ENCODE assay signal across 1 fruit fly cellular context in genomic region chrX:7734131-7734930, dm6.
A peak's percentile ranks its signal among the peaks of the same experiment; 100 is the strongest.
TF ChIP-seq lines count a peak whose summit lies in the region.

Gene Pdp (minus strand): TSS chrX:7734651.
Gene Rab39 (plus strand): TSS chrX:7734923.

TF ChIP-seq in whole organism, embryonic, 481 proteins besides CTCF, POLR2A, EP300 and RAD21 (continued from another document and continues in another):
- peak; percentile 52 for TF ChIP-seq cg (GFP tag; optimal IDR thresholded peaks at IDR 0.05; lab: Kevin White, UChicago)
- peak; percentile 54 for TF ChIP-seq CG5245 (GFP tag; optimal IDR thresholded peaks at IDR 0.05; lab: Kevin White, UChicago)
- TF ChIP-seq Fer3 (tag; optimal IDR thresholded peaks at IDR 0.05; lab: Kevin White, UChicago): peak; percentile 81
- TF ChIP-seq CG10366 (GFP tag; IDR thresholded peaks at IDR 0.05; lab: Robert Waterston, UW): peak; percentile 74
- 0 out of 2 replicates have a peak, but pooled peaks have one; percentile 37 for TF ChIP-seq ro (GFP tag; IDR thresholded peaks at IDR 0.05; lab: Robert Waterston, UW)
- peak; percentile 83 for TF ChIP-seq Gug (GFP tag; IDR thresholded peaks at IDR 0.05; lab: Robert Waterston, UW)
- TF ChIP-seq org-1 (GFP tag; optimal IDR thresholded peaks at IDR 0.05; lab: Kevin White, UChicago): peak; percentile 31
- TF ChIP-seq so (GFP tag; IDR thresholded peaks at IDR 0.05; lab: Robert Waterston, UW): peak; percentile 36; the same call in 1 of the 3 replicates
- no peak for TF ChIP-seq sr (GFP tag; IDR thresholded peaks at IDR 0.05; lab: Robert Waterston, UW)
- no peak for TF ChIP-seq hth (optimal IDR thresholded peaks at IDR 0.05; lab: Kevin White, UChicago)
- peak; percentile 83 for TF ChIP-seq CG2129 (GFP tag; IDR thresholded peaks at IDR 0.05; lab: Robert Waterston, UW; ENCODE audit: partially characterized antibody)
- peak; percentile 30 to 79 for TF ChIP-seq dpn (GFP tag; optimal IDR thresholded peaks at IDR 0.05; lab: Kevin White, UChicago)
- peak; percentile 49 for TF ChIP-seq pnt (GFP tag; optimal IDR thresholded peaks at IDR 0.05; lab: Kevin White, UChicago)
- TF ChIP-seq tll (GFP tag; optimal IDR thresholded peaks at IDR 0.05; lab: Kevin White, UChicago): no peak
- no peak for TF ChIP-seq ATbp (GFP tag; optimal IDR thresholded peaks at IDR 0.05; lab: Kevin White, UChicago)
- TF ChIP-seq jumu (GFP tag; optimal IDR thresholded peaks at IDR 0.05; lab: Kevin White, UChicago): peak; percentile 55
- TF ChIP-seq fru (optimal IDR thresholded peaks at IDR 0.05; lab: Kevin White, UChicago): no peak
- TF ChIP-seq CG14050 (GFP tag; IDR thresholded peaks at IDR 0.05; lab: Robert Waterston, UW): peak; percentile 63; the same call in 2 of the 3 replicates
- no peak for TF ChIP-seq CG43689 (GFP tag; IDR thresholded peaks at IDR 0.05; lab: Robert Waterston, UW)
- peak; percentile 81 for TF ChIP-seq Dek (tag; optimal IDR thresholded peaks at IDR 0.05; lab: Kevin White, UChicago)
- no peak for TF ChIP-seq exex (tag; optimal IDR thresholded peaks at IDR 0.05; lab: Kevin White, UChicago)
- TF ChIP-seq Asciz (GFP tag; optimal IDR thresholded peaks at IDR 0.05; lab: Kevin White, UChicago): no peak
- TF ChIP-seq eve (GFP tag; optimal IDR thresholded peaks at IDR 0.05; lab: Kevin White, UChicago): no peak
- peak; percentile 8 for TF ChIP-seq da (GFP tag; optimal IDR thresholded peaks at IDR 0.05; lab: Kevin White, UChicago)
- TF ChIP-seq CG11723 (GFP tag; optimal IDR thresholded peaks at IDR 0.05; lab: Kevin White, UChicago): peak; percentile 62
- 0 out of 2 replicates have a peak, but pooled peaks have one; percentile 41 for TF ChIP-seq CG17612 (GFP tag; IDR thresholded peaks at IDR 0.05; lab: Robert Waterston, UW)
- no peak for TF ChIP-seq Lpt (GFP tag; optimal IDR thresholded peaks at IDR 0.05; lab: Kevin White, UChicago)
- peak; percentile 86 for TF ChIP-seq CG13424 (tag; optimal IDR thresholded peaks at IDR 0.05; lab: Kevin White, UChicago)
- peak; percentile 70 for TF ChIP-seq sqz (GFP tag; optimal IDR thresholded peaks at IDR 0.05; lab: Kevin White, UChicago)
- TF ChIP-seq CG18262 (tag; optimal IDR thresholded peaks at IDR 0.05; lab: Kevin White, UChicago): peak; percentile 70
- TF ChIP-seq vvl (GFP tag; IDR thresholded peaks at IDR 0.05; lab: Robert Waterston, UW): peak; percentile 86
- TF ChIP-seq Aef1 (GFP tag; IDR thresholded peaks at IDR 0.05; lab: Robert Waterston, UW): peak; percentile 81
- peak; percentile 73 for TF ChIP-seq tna (GFP tag; IDR thresholded peaks at IDR 0.05; lab: Robert Waterston, UW; ENCODE audit: partially characterized antibody)
- TF ChIP-seq Hmr (GFP tag; optimal IDR thresholded peaks at IDR 0.05; lab: Kevin White, UChicago): peak; percentile 78
- TF ChIP-seq CG10462 (GFP tag; optimal IDR thresholded peaks at IDR 0.05; lab: Kevin White, UChicago): peak; percentile 71
- peak; percentile 86 for TF ChIP-seq Sry-δ (GFP tag; optimal IDR thresholded peaks at IDR 0.05; lab: Kevin White, UChicago)
- TF ChIP-seq CG2202 (tag; optimal IDR thresholded peaks at IDR 0.05; lab: Kevin White, UChicago): peak; percentile 15
- peak; percentile 17 for TF ChIP-seq CG3838 (GFP tag; optimal IDR thresholded peaks at IDR 0.05; lab: Kevin White, UChicago)
- no peak for TF ChIP-seq pan (optimal IDR thresholded peaks at IDR 0.05; lab: Kevin White, UChicago)
- peak in 1 of 2 experiments; percentile 76 for TF ChIP-seq pan (GFP tag; optimal IDR thresholded peaks at IDR 0.05 in 1 of 2, IDR thresholded peaks at IDR 0.05 in 1 of 2)
- TF ChIP-seq dmrt99B (tag; optimal IDR thresholded peaks at IDR 0.05; lab: Kevin White, UChicago): no peak
- TF ChIP-seq ranshi (GFP tag; IDR thresholded peaks at IDR 0.05; lab: Robert Waterston, UW): peak; percentile 72; the same call in 1 of the 2 replicates
- peak in 1 of 2 experiments; percentile 50 for TF ChIP-seq insv (GFP tag; optimal IDR thresholded peaks at IDR 0.05; lab: Kevin White, UChicago)
- TF ChIP-seq Chrac-16 (GFP tag; optimal IDR thresholded peaks at IDR 0.05; lab: Kevin White, UChicago): peak; percentile 79
- TF ChIP-seq lov (optimal IDR thresholded peaks at IDR 0.05; lab: Kevin White, UChicago): no peak
- 0 out of 3 replicates have a peak, but pooled peaks have one; percentile 48 for TF ChIP-seq lov (GFP tag; IDR thresholded peaks at IDR 0.05; lab: Robert Waterston, UW)
- TF ChIP-seq Gsc (GFP tag; IDR thresholded peaks at IDR 0.05; lab: Robert Waterston, UW): no peak
- peak in 1 of 2 experiments; percentile 65 for TF ChIP-seq bsh (GFP tag; optimal IDR thresholded peaks at IDR 0.05; lab: Kevin White, UChicago)
- peak; percentile 74 for TF ChIP-seq E2f1 (GFP tag; IDR thresholded peaks at IDR 0.05; lab: Robert Waterston, UW)
- TF ChIP-seq CG11696 (GFP tag; IDR thresholded peaks at IDR 0.05; lab: Robert Waterston, UW): peak; percentile 32; the same call in 1 of the 2 replicates
- peak; percentile 58 for TF ChIP-seq H2.0 (GFP tag; IDR thresholded peaks at IDR 0.05; lab: Robert Waterston, UW)
- peak; percentile 17 for TF ChIP-seq Atf-2 (GFP tag; optimal IDR thresholded peaks at IDR 0.05; lab: Kevin White, UChicago)
- TF ChIP-seq esg (GFP tag; conservative IDR thresholded peaks at IDR 0.05; lab: Robert Waterston, UW): peak; percentile 76
- TF ChIP-seq CG10979 (tag; optimal IDR thresholded peaks at IDR 0.05; lab: Kevin White, UChicago): peak; percentile 67
- no peak; the same call in 1 of the 2 replicates for TF ChIP-seq Lim3 (GFP tag; IDR thresholded peaks at IDR 0.05; lab: Robert Waterston, UW)
- TF ChIP-seq CG3995 (GFP tag; optimal IDR thresholded peaks at IDR 0.05; lab: Kevin White, UChicago): peak; percentile 55
- TF ChIP-seq Neu2 (GFP tag; optimal IDR thresholded peaks at IDR 0.05; lab: Kevin White, UChicago; ENCODE audit: borderline replicate concordance): no peak
- TF ChIP-seq CG13296 (GFP tag; optimal IDR thresholded peaks at IDR 0.05; lab: Kevin White, UChicago): peak; percentile 53
- TF ChIP-seq sc (optimal IDR thresholded peaks at IDR 0.05; lab: Kevin White, UChicago): no peak
- TF ChIP-seq sc (GFP tag; optimal IDR thresholded peaks at IDR 0.05; lab: Kevin White, UChicago): peak; percentile 23
- TF ChIP-seq fd102C (GFP tag; optimal IDR thresholded peaks at IDR 0.05; lab: Kevin White, UChicago): no peak
- peak; percentile 70 for TF ChIP-seq CG4328 (GFP tag; optimal IDR thresholded peaks at IDR 0.05; lab: Kevin White, UChicago)
- TF ChIP-seq Mrtf (GFP tag; IDR thresholded peaks at IDR 0.05; lab: Robert Waterston, UW): 0 out of 3 replicates have a peak, but pooled peaks have one; percentile 60
- TF ChIP-seq CG17568 (GFP tag; optimal IDR thresholded peaks at IDR 0.05; lab: Kevin White, UChicago): no peak
- peak; percentile 68 for TF ChIP-seq caup (GFP tag; optimal IDR thresholded peaks at IDR 0.05; lab: Kevin White, UChicago; ENCODE audit: severe bottlenecking)
- TF ChIP-seq CG1233 (GFP tag; optimal IDR thresholded peaks at IDR 0.05; lab: Kevin White, UChicago): peak; percentile 74
- peak; percentile 74 for TF ChIP-seq CG1602 (GFP tag; optimal IDR thresholded peaks at IDR 0.05; lab: Kevin White, UChicago)
- peak; percentile 51 for TF ChIP-seq YL-1 (GFP tag; optimal IDR thresholded peaks at IDR 0.05; lab: Kevin White, UChicago)
- peak; percentile 51 for TF ChIP-seq Lhr (GFP tag; optimal IDR thresholded peaks at IDR 0.05; lab: Kevin White, UChicago)
- peak; percentile 79; the same call in 2 of the 3 replicates for TF ChIP-seq zen2 (GFP tag; IDR thresholded peaks at IDR 0.05; lab: Robert Waterston, UW; ENCODE audit: partially characterized antibody)
- TF ChIP-seq emc (GFP tag; optimal IDR thresholded peaks at IDR 0.05; lab: Kevin White, UChicago): peak; percentile 12
- TF ChIP-seq CG42726 (GFP tag; IDR thresholded peaks at IDR 0.05; lab: Robert Waterston, UW; ENCODE audit: partially characterized antibody): peak; percentile 89
- TF ChIP-seq Vsx1 (GFP tag; optimal IDR thresholded peaks at IDR 0.05; lab: Kevin White, UChicago): no peak
- peak; percentile 68; the same call in 1 of the 3 replicates for TF ChIP-seq CG3726 (GFP tag; IDR thresholded peaks at IDR 0.05; lab: Robert Waterston, UW)
- peak; percentile 78 for TF ChIP-seq pho (GFP tag; optimal IDR thresholded peaks at IDR 0.05; lab: Kevin White, UChicago)
- no peak for TF ChIP-seq pros (GFP tag; optimal IDR thresholded peaks at IDR 0.05; lab: Kevin White, UChicago)
- TF ChIP-seq D (optimal IDR thresholded peaks at IDR 0.05; lab: Kevin White, UChicago): no peak
- TF ChIP-seq D (GFP tag; optimal IDR thresholded peaks at IDR 0.05; lab: Kevin White, UChicago): peak; percentile 20
- peak; percentile 72 for TF ChIP-seq CG31441 (GFP tag; IDR thresholded peaks at IDR 0.05; lab: Robert Waterston, UW)
- TF ChIP-seq CG9817 (tag; optimal IDR thresholded peaks at IDR 0.05; lab: Kevin White, UChicago): peak; percentile 86
- peak; percentile 21; the same call in 1 of the 2 replicates for TF ChIP-seq sim (GFP tag; IDR thresholded peaks at IDR 0.05; lab: Robert Waterston, UW)
- TF ChIP-seq CG12769 (tag; optimal IDR thresholded peaks at IDR 0.05; lab: Kevin White, UChicago): no peak
- peak; percentile 70 for TF ChIP-seq CG4820 (GFP tag; optimal IDR thresholded peaks at IDR 0.05; lab: Kevin White, UChicago)
- peak; percentile 47 for TF ChIP-seq CG3407 (GFP tag; optimal IDR thresholded peaks at IDR 0.05; lab: Kevin White, UChicago)
- no peak for TF ChIP-seq dati (GFP tag; IDR thresholded peaks at IDR 0.05; lab: Robert Waterston, UW)
- TF ChIP-seq CG9932 (GFP tag; IDR thresholded peaks at IDR 0.05; lab: Robert Waterston, UW): peak; percentile 94
- TF ChIP-seq cad (GFP tag; optimal IDR thresholded peaks at IDR 0.05; lab: Kevin White, UChicago): no peak
- no peak for TF ChIP-seq D19A (tag; optimal IDR thresholded peaks at IDR 0.05; lab: Kevin White, UChicago)
- no peak for TF ChIP-seq Kr (GFP tag; optimal IDR thresholded peaks at IDR 0.05; lab: Kevin White, UChicago)
- TF ChIP-seq Ets65A (GFP tag; lab: Kevin White, UChicago): peak; percentile 98
- peak; percentile 76 for TF ChIP-seq CG12659 (GFP tag; optimal IDR thresholded peaks at IDR 0.05; lab: Kevin White, UChicago)
- no peak for TF ChIP-seq nau (GFP tag; optimal IDR thresholded peaks at IDR 0.05; lab: Kevin White, UChicago)
- TF ChIP-seq crol (GFP tag; IDR thresholded peaks at IDR 0.05; lab: Robert Waterston, UW): no peak
- no peak for TF ChIP-seq abd-A (tag; optimal IDR thresholded peaks at IDR 0.05; lab: Kevin White, UChicago)
- TF ChIP-seq CG31365 (tag; optimal IDR thresholded peaks at IDR 0.05; lab: Kevin White, UChicago): no peak
- TF ChIP-seq CG7556 (GFP tag; optimal IDR thresholded peaks at IDR 0.05; lab: Kevin White, UChicago): peak; percentile 67
- peak; percentile 54 for TF ChIP-seq CG16863 (GFP tag; optimal IDR thresholded peaks at IDR 0.05; lab: Kevin White, UChicago)
- peak; percentile 7; the same call in 1 of the 2 replicates for TF ChIP-seq gsb (GFP tag; IDR thresholded peaks at IDR 0.05; lab: Robert Waterston, UW)
- TF ChIP-seq CG1832 (GFP tag; optimal IDR thresholded peaks at IDR 0.05; lab: Kevin White, UChicago): no peak
- peak; percentile 83 for TF ChIP-seq dysf (GFP tag; IDR thresholded peaks at IDR 0.05; lab: Robert Waterston, UW)
- peak; percentile 76 for TF ChIP-seq Ada2b (GFP tag; IDR thresholded peaks at IDR 0.05; lab: Robert Waterston, UW)
- no peak for TF ChIP-seq CG5180 (GFP tag; optimal IDR thresholded peaks at IDR 0.05; lab: Kevin White, UChicago)
- TF ChIP-seq CG15601 (tag; optimal IDR thresholded peaks at IDR 0.05; lab: Kevin White, UChicago): peak; percentile 68
- TF ChIP-seq kay (GFP tag; optimal IDR thresholded peaks at IDR 0.05; lab: Kevin White, UChicago): peak; percentile 47
- peak; percentile 20 for TF ChIP-seq CG10274 (GFP tag; optimal IDR thresholded peaks at IDR 0.05; lab: Kevin White, UChicago)
- TF ChIP-seq Poxn (GFP tag; IDR thresholded peaks at IDR 0.05; lab: Robert Waterston, UW): peak; percentile 19; the same call in 1 of the 2 replicates
- peak; percentile 33 for TF ChIP-seq CG12104 (GFP tag; optimal IDR thresholded peaks at IDR 0.05; lab: Kevin White, UChicago)
- TF ChIP-seq run (tag; optimal IDR thresholded peaks at IDR 0.05; lab: Kevin White, UChicago): no peak
- TF ChIP-seq CG4404 (GFP tag; IDR thresholded peaks at IDR 0.05; lab: Robert Waterston, UW): peak; percentile 82
- TF ChIP-seq CG15479 (GFP tag; optimal IDR thresholded peaks at IDR 0.05; lab: Kevin White, UChicago): no peak
- no peak for TF ChIP-seq chm (GFP tag; IDR thresholded peaks at IDR 0.05; lab: Robert Waterston, UW)
- TF ChIP-seq Awh (GFP tag; IDR thresholded peaks at IDR 0.05; lab: Robert Waterston, UW): no peak
- peak; percentile 77 for TF ChIP-seq CG4424 (GFP tag; optimal IDR thresholded peaks at IDR 0.05; lab: Kevin White, UChicago)
- TF ChIP-seq wor (GFP tag; IDR thresholded peaks at IDR 0.05; lab: Robert Waterston, UW): peak; percentile 22; the same call in 1 of the 2 replicates
- peak; percentile 42 for TF ChIP-seq CG17186 (GFP tag; optimal IDR thresholded peaks at IDR 0.05; lab: Kevin White, UChicago)
- TF ChIP-seq jigr1 (GFP tag; IDR thresholded peaks at IDR 0.05; lab: Robert Waterston, UW): 0 out of 3 replicates have a peak, but pooled peaks have one; percentile 28
- no peak for TF ChIP-seq maf-S (GFP tag; optimal IDR thresholded peaks at IDR 0.05; lab: Kevin White, UChicago)
- TF ChIP-seq Hr78 (GFP tag; optimal IDR thresholded peaks at IDR 0.05; lab: Kevin White, UChicago): no peak
- TF ChIP-seq knrl (GFP tag; IDR thresholded peaks at IDR 0.05; lab: Robert Waterston, UW; ENCODE audit: partially characterized antibody): peak; percentile 94
- TF ChIP-seq CG1792 (GFP tag; optimal IDR thresholded peaks at IDR 0.05; lab: Kevin White, UChicago): peak; percentile 8
- TF ChIP-seq Ravus (GFP tag; IDR thresholded peaks at IDR 0.05; lab: Robert Waterston, UW): no peak
- peak; percentile 74 for TF ChIP-seq Mad (GFP tag; optimal IDR thresholded peaks at IDR 0.05; lab: Kevin White, UChicago)
- TF ChIP-seq Max (GFP tag; optimal IDR thresholded peaks at IDR 0.05; lab: Kevin White, UChicago): peak; percentile 80
- no peak for TF ChIP-seq dimm (GFP tag; IDR thresholded peaks at IDR 0.05; lab: Robert Waterston, UW)
- TF ChIP-seq Adf1 (GFP tag; IDR thresholded peaks at IDR 0.05; lab: Robert Waterston, UW): peak; percentile 47
- peak; percentile 78 for TF ChIP-seq CG10147 (GFP tag; optimal IDR thresholded peaks at IDR 0.05; lab: Kevin White, UChicago)
- TF ChIP-seq CG7839 (tag; optimal IDR thresholded peaks at IDR 0.05; lab: Kevin White, UChicago): peak; percentile 74
- TF ChIP-seq cato (GFP tag; optimal IDR thresholded peaks at IDR 0.05; lab: Kevin White, UChicago; ENCODE audit: borderline replicate concordance): peak; percentile 53
- TF ChIP-seq Rx (GFP tag; IDR thresholded peaks at IDR 0.05; lab: Robert Waterston, UW): 0 out of 2 replicates have a peak, but pooled peaks have one; percentile 20
